Fruit fly (Drosophila melanogaster): Measurements from ENCODE around the gene CG14259.

Gene CG14259

DNA sequence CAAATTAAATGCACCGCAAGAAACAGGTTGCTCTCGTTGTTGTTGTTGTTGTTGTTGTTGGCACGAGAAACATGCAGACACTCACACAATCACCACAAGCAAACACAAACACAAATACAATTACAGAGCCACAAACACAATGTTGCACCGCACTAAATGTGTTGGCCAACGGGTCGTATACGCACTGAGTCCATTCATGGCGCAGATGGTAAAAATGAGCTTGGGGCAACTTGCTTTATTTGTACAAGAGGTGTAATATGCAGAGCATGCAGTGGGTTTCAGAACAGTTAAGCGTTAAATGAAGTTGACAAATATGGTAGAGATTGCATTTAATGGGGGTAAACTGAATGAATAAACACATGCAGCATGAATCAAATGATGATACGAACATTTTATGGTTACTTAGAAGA lies 43.6 kb downstream of the CG14259 start (continued):
- TF ChIP-seq vfl (GFP tag; optimal IDR thresholded peaks at IDR 0.05) (no peak), h (optimal IDR thresholded peaks at IDR 0.05) (no peak), CG10321 (GFP tag; IDR thresholded peaks at IDR 0.05) (no peak), CG4424 (GFP tag; optimal IDR thresholded peaks at IDR 0.05) (no peak), Lpt (GFP tag; optimal IDR thresholded peaks at IDR 0.05) (no peak), CG32767 (GFP tag; IDR thresholded peaks at IDR 0.05) (no peak), sqz (GFP tag; optimal IDR thresholded peaks at IDR 0.05) (peak; percentile 56), CG10565 (GFP tag; optimal IDR thresholded peaks at IDR 0.05) (no peak), Deaf1 (tag; optimal IDR thresholded peaks at IDR 0.05) (no peak), gt (GFP tag; IDR thresholded peaks at IDR 0.05) (no peak), CG4617 (GFP tag; optimal IDR thresholded peaks at IDR 0.05; ENCODE audit: borderline replicate concordance) (no peak), CG18262 (tag; optimal IDR thresholded peaks at IDR 0.05) (peak; percentile 42), ro (GFP tag; IDR thresholded peaks at IDR 0.05) (no peak), CG3726 (GFP tag; IDR thresholded peaks at IDR 0.05) (no peak), CG17359 (tag; optimal IDR thresholded peaks at IDR 0.05) (peak; percentile 61), pb (GFP tag; optimal IDR thresholded peaks at IDR 0.05) (no peak), CG8281 (tag; optimal IDR thresholded peaks at IDR 0.05) (peak; percentile 21), trh (GFP tag; optimal IDR thresholded peaks at IDR 0.05) (peak; percentile 24), cato (GFP tag; optimal IDR thresholded peaks at IDR 0.05; ENCODE audit: borderline replicate concordance) (no peak), Xrp1 (GFP tag; IDR thresholded peaks at IDR 0.05) (peak; percentile 51), jumu (GFP tag; optimal IDR thresholded peaks at IDR 0.05) (no peak), hbn (GFP tag; IDR thresholded peaks at IDR 0.05; ENCODE audit: partially characterized antibody) (no peak), Sox100B (GFP tag; optimal IDR thresholded peaks at IDR 0.05) (peak; percentile 62), CG9876 (GFP tag; optimal IDR thresholded peaks at IDR 0.05) (peak; percentile 33), pfk (GFP tag; optimal IDR thresholded peaks at IDR 0.05) (no peak), CG7786 (GFP tag; optimal IDR thresholded peaks at IDR 0.05) (no peak), amos (GFP tag; IDR thresholded peaks at IDR 0.05; ENCODE audit: partially characterized antibody) (no peak), Hmx (GFP tag; optimal IDR thresholded peaks at IDR 0.05) (no peak), CG7963 (GFP tag; IDR thresholded peaks at IDR 0.05; ENCODE audit: partially characterized antibody) (no peak), gcm (GFP tag; optimal IDR thresholded peaks at IDR 0.05) (peak; percentile 49), dysf (GFP tag; IDR thresholded peaks at IDR 0.05) (no peak), sima (GFP tag; optimal IDR thresholded peaks at IDR 0.05) (no peak), CG13123 (GFP tag; optimal IDR thresholded peaks at IDR 0.05) (no peak), CG2202 (tag; optimal IDR thresholded peaks at IDR 0.05) (peak; percentile 34), Chrac-16 (GFP tag; optimal IDR thresholded peaks at IDR 0.05) (no peak), CG6791 (GFP tag; IDR thresholded peaks at IDR 0.05; ENCODE audit: partially characterized antibody) (no peak), CG31365 (tag; optimal IDR thresholded peaks at IDR 0.05) (peak; percentile 1), chn (GFP tag; optimal IDR thresholded peaks at IDR 0.05) (no peak), CG1792 (GFP tag; optimal IDR thresholded peaks at IDR 0.05) (no peak), fd102C (GFP tag; optimal IDR thresholded peaks at IDR 0.05) (no peak), Abd-B (GFP tag; optimal IDR thresholded peaks at IDR 0.05) (no peak), gsb-n (tag; optimal IDR thresholded peaks at IDR 0.05) (peak; percentile 38), CG15269 (tag; optimal IDR thresholded peaks at IDR 0.05) (peak; percentile 8), Ravus (GFP tag; IDR thresholded peaks at IDR 0.05) (no peak), C15 (GFP tag; IDR thresholded peaks at IDR 0.05) (no peak), stc (GFP tag; IDR thresholded peaks at IDR 0.05) (peak; percentile 17; the same call in 1 of the 2 replicates), Lhr (GFP tag; optimal IDR thresholded peaks at IDR 0.05) (peak; percentile 23), CG16815 (GFP tag; optimal IDR thresholded peaks at IDR 0.05) (no peak), CG4820 (GFP tag; optimal IDR thresholded peaks at IDR 0.05) (no peak), CG17612 (GFP tag; IDR thresholded peaks at IDR 0.05) (no peak), CG30020 (tag; optimal IDR thresholded peaks at IDR 0.05) (no peak), Gsc (GFP tag; IDR thresholded peaks at IDR 0.05) (no peak)
